Fruit fly (Drosophila melanogaster) whole organism, embryonic: Measurements from ENCODE around the gene mRpL20.

Source experiments
- Abd-B ChIP-seq: fragments of 200-800 bp; sonication (Bioruptor generic); optimal IDR thresholded peaks from 2 replicates; lab custom pipeline; 2018; ENCODE audit warnings: missing biosample characterization, mild to moderate bottlenecking, missing genetic modification characterization, moderate library complexity
- CG10543 ChIP-seq: fragments of 200-800 bp; sonication (Bioruptor generic); optimal IDR thresholded peaks from 3 replicates; lab custom pipeline; 2017; ENCODE audit warnings: missing biosample characterization, mild to moderate bottlenecking, missing genetic modification characterization, moderate library complexity
- CG11398 ChIP-seq: fragments of 200-800 bp; sonication (Bioruptor generic); optimal IDR thresholded peaks from 2 replicates; lab custom pipeline; 2016; ENCODE audit warnings: missing biosample characterization, missing genetic modification characterization
- CG12236 ChIP-seq: fragments of 200-800 bp; sonication (Bioruptor generic); optimal IDR thresholded peaks from 2 replicates; lab custom pipeline; 2016; ENCODE audit warnings: missing biosample characterization, missing genetic modification characterization
- CG14710 ChIP-seq: fragments of 200-800 bp; sonication (Bioruptor generic); optimal IDR thresholded peaks from 3 replicates; lab custom pipeline; 2019; ENCODE audit warnings: missing biosample characterization, mild to moderate bottlenecking, missing genetic modification characterization, moderate library complexity
- CG16863 ChIP-seq: fragments of 200-800 bp; sonication (Bioruptor generic); optimal IDR thresholded peaks from 3 replicates; lab custom pipeline; 2016; ENCODE audit warnings: missing biosample characterization, missing genetic modification characterization
- CG17328 ChIP-seq: fragments of 200-800 bp; sonication (Bioruptor generic); IDR thresholded peaks from 2 replicates; pipeline ENCODE4 v1.3.6; 2022; ENCODE audit warnings: missing biosample characterization, missing genetic modification characterization
- CG18764 ChIP-seq: fragments of 200-800 bp; sonication (Bioruptor generic); optimal IDR thresholded peaks from 3 replicates; lab custom pipeline; 2016; ENCODE audit warnings: missing biosample characterization, missing genetic modification characterization
- CG31441 ChIP-seq: fragments of 200-800 bp; sonication (Bioruptor generic); IDR thresholded peaks from 2 replicates; pipeline ENCODE4 v1.3.6; 2022; ENCODE audit warnings: missing biosample characterization, missing genetic modification characterization
- CG32767 ChIP-seq: fragments of 200-800 bp; sonication (Bioruptor generic); IDR thresholded peaks from 2 replicates; pipeline ENCODE4 v1.3.6; 2022; ENCODE audit warnings: missing biosample characterization, missing genetic modification characterization
- CG33213 ChIP-seq: fragments of 200-800 bp; sonication (Bioruptor generic); optimal IDR thresholded peaks from 3 replicates; lab custom pipeline; 2016; ENCODE audit warnings: missing biosample characterization, missing genetic modification characterization
- CG4820 ChIP-seq: fragments of 200-800 bp; sonication (Bioruptor generic); optimal IDR thresholded peaks from 3 replicates; lab custom pipeline; 2016; ENCODE audit warnings: missing biosample characterization, missing genetic modification characterization
- Camta ChIP-seq: fragments of 200-800 bp; sonication (Bioruptor generic); optimal IDR thresholded peaks from 2 replicates; lab custom pipeline; 2016; ENCODE audit warnings: missing biosample characterization, missing genetic modification characterization
- D19A ChIP-seq: fragments of 200-800 bp; optimal IDR thresholded peaks from 3 replicates; lab custom pipeline; 2019; ENCODE audit warnings: missing biosample characterization, mild to moderate bottlenecking, missing genetic modification characterization, moderate library complexity
- Dip3 ChIP-seq: fragments of 200-800 bp; sonication (Bioruptor generic); optimal IDR thresholded peaks from 3 replicates; lab custom pipeline; 2016; ENCODE audit warnings: missing biosample characterization, missing genetic modification characterization
- E2f2 ChIP-seq: fragments of 200-800 bp; sonication (Bioruptor generic); IDR thresholded peaks from 2 replicates; pipeline ENCODE4 v1.3.6; 2022; ENCODE audit warnings: missing biosample characterization, missing genetic modification characterization
- ERR ChIP-seq: fragments of 200-800 bp; sonication (Bioruptor generic); optimal IDR thresholded peaks from 2 replicates; lab custom pipeline; 2016; ENCODE audit warnings: missing biosample characterization, missing genetic modification characterization
- HLHmδ ChIP-seq: fragments of 200-800 bp; sonication (Bioruptor generic); optimal IDR thresholded peaks from 2 replicates; lab custom pipeline; 2018; ENCODE audit warnings: missing biosample characterization, mild to moderate bottlenecking, missing genetic modification characterization, moderate library complexity
- HmgD ChIP-seq: fragments of 200-800 bp; sonication (Bioruptor generic); optimal IDR thresholded peaks from 3 replicates; lab custom pipeline; 2016; ENCODE audit warnings: missing biosample characterization, missing genetic modification characterization
- Hr3 ChIP-seq: fragments of 200-800 bp; sonication (Bioruptor generic); optimal IDR thresholded peaks from 3 replicates; lab custom pipeline; 2016; ENCODE audit warnings: missing biosample characterization, missing genetic modification characterization
- Hr78 ChIP-seq, 2 experiments: fragments of 200-800 bp in 1 of 2; fragments of >200 bp in 1 of 2; sonication (Bioruptor generic) in 1 of 2; optimal IDR thresholded peaks; 2 replicates each; lab custom pipeline; 2017 to 2019; ENCODE audit warnings: missing biosample characterization in 2 of 2, missing genetic modification characterization in 2 of 2, mild to moderate bottlenecking in 1 of 2, moderate library complexity in 1 of 2
- Max ChIP-seq: fragments of 200-800 bp; sonication (Bioruptor generic); optimal IDR thresholded peaks from 2 replicates; lab custom pipeline; 2016; ENCODE audit warnings: missing biosample characterization, mild to moderate bottlenecking, missing genetic modification characterization
- Med ChIP-seq: fragments of 200-800 bp; sonication (Bioruptor generic); peaks from one replicate; lab custom pipeline; 2016; ENCODE audit warnings: missing biosample characterization, missing genetic modification characterization, mild to moderate bottlenecking, inconsistent platforms, moderate library complexity
- Mes4 ChIP-seq: fragments of 200-800 bp; sonication (Bioruptor generic); optimal IDR thresholded peaks from 2 replicates; lab custom pipeline; 2016; ENCODE audit warnings: missing biosample characterization, missing genetic modification characterization
- Myb ChIP-seq: fragments of 200-800 bp; sonication (Bioruptor generic); optimal IDR thresholded peaks from 2 replicates; lab custom pipeline; 2016; ENCODE audit warnings: missing biosample characterization, missing genetic modification characterization
- Pdp1 ChIP-seq, 2 experiments: fragments of 200-800 bp; sonication (Bioruptor generic); optimal IDR thresholded peaks; 3 replicates each; lab custom pipeline; 2016; ENCODE audit warnings: missing biosample characterization in 2 of 2, missing genetic modification characterization in 2 of 2, mild to moderate bottlenecking in 1 of 2, moderate library complexity in 1 of 2
- Sin3A ChIP-seq: fragments of >200 bp; optimal IDR thresholded peaks from 2 replicates; lab custom pipeline; 2018
- Vsx1 ChIP-seq: fragments of 200-800 bp; sonication (Bioruptor generic); optimal IDR thresholded peaks from 2 replicates; lab custom pipeline; 2017; ENCODE audit warnings: missing biosample characterization, mild to moderate bottlenecking, missing genetic modification characterization, missing genetic modification reagents
- abd-A ChIP-seq: fragments of 200-800 bp; sonication (Bioruptor generic); optimal IDR thresholded peaks from 3 replicates; lab custom pipeline; 2019; ENCODE audit warnings: missing biosample characterization, mild to moderate bottlenecking, missing genetic modification characterization, moderate library complexity
- ash1 ChIP-seq: fragments of 200-800 bp; sonication (Bioruptor generic); optimal IDR thresholded peaks from 2 replicates; lab custom pipeline; 2018; ENCODE audit warnings: missing biosample characterization, mild to moderate bottlenecking, missing genetic modification characterization
- az2 ChIP-seq: fragments of 200-800 bp; sonication (Bioruptor generic); optimal IDR thresholded peaks from 3 replicates; lab custom pipeline; 2016; ENCODE audit warnings: missing biosample characterization, missing genetic modification characterization
- bbx ChIP-seq: fragments of 200-800 bp; sonication (Bioruptor generic); IDR thresholded peaks from 2 replicates; pipeline ENCODE4 v1.3.6; 2022; ENCODE audit warnings: missing biosample characterization, missing genetic modification characterization; ENCODE audit not compliant: partially characterized antibody
- br ChIP-seq: fragments of >200 bp; optimal IDR thresholded peaks from 2 replicates; lab custom pipeline; 2017
- croc ChIP-seq: fragments of 200-800 bp; sonication (Bioruptor generic); conservative IDR thresholded peaks from 3 replicates; pipeline ENCODE4 v1.3.6; 2022; ENCODE audit warnings: missing biosample characterization, missing genetic modification characterization
- ewg ChIP-seq: fragments of 200-800 bp; sonication (Bioruptor generic); optimal IDR thresholded peaks from 3 replicates; lab custom pipeline; 2017; ENCODE audit warnings: mild to moderate bottlenecking, missing biosample characterization, missing genetic modification reagents, missing genetic modification characterization
- fd64A ChIP-seq: fragments of 200-800 bp; sonication (Bioruptor generic); optimal IDR thresholded peaks from 3 replicates; lab custom pipeline; 2018; ENCODE audit warnings: missing biosample characterization, mild to moderate bottlenecking, missing genetic modification characterization
- fd96Cb ChIP-seq: fragments of 200-800 bp; sonication (Bioruptor generic); optimal IDR thresholded peaks from 2 replicates; lab custom pipeline; 2018; ENCODE audit warnings: missing biosample characterization, mild to moderate bottlenecking, missing genetic modification characterization, moderate library complexity
- hb ChIP-seq: fragments of 200-800 bp; sonication (Bioruptor generic); IDR thresholded peaks from 3 replicates; pipeline ENCODE4 v1.3.6; 2022; ENCODE audit warnings: missing biosample characterization, missing genetic modification characterization; ENCODE audit not compliant: partially characterized antibody
- ken ChIP-seq: fragments of 200-800 bp; sonication (Bioruptor generic); IDR thresholded peaks from 3 replicates; pipeline ENCODE4 v1.3.6; 2022; ENCODE audit warnings: missing biosample characterization, missing genetic modification characterization
- knrl ChIP-seq: fragments of 200-800 bp; sonication (Bioruptor generic); IDR thresholded peaks from 3 replicates; pipeline ENCODE4 v1.3.6; 2022; ENCODE audit warnings: missing biosample characterization, missing genetic modification characterization; ENCODE audit not compliant: partially characterized antibody
- lab ChIP-seq: fragments of 200-800 bp; sonication (Bioruptor generic); optimal IDR thresholded peaks from 3 replicates; lab custom pipeline; 2017; ENCODE audit warnings: missing biosample characterization, missing genetic modification characterization, mild to moderate bottlenecking, moderate library complexity, missing genetic modification reagents
- lola ChIP-seq, 3 experiments: fragments of >200 bp in 2 of 3; fragments of 200-800 bp in 1 of 3; sonication (Bioruptor generic) in 1 of 3; optimal IDR thresholded peaks; 2 replicates each; lab custom pipeline; 2017 to 2019; ENCODE audit warnings: missing biosample characterization in 3 of 3, missing genetic modification characterization in 3 of 3, mild to moderate bottlenecking in 1 of 3, moderate library complexity in 1 of 3
- pnt ChIP-seq: fragments of 200-800 bp; sonication (Bioruptor generic); optimal IDR thresholded peaks from 3 replicates; lab custom pipeline; 2016; ENCODE audit warnings: missing biosample characterization, missing genetic modification characterization
- pum ChIP-seq: fragments of 200-800 bp; sonication (Bioruptor generic); optimal IDR thresholded peaks from 2 replicates; lab custom pipeline; 2016; ENCODE audit warnings: missing biosample characterization, missing genetic modification characterization
- row ChIP-seq: fragments of 200-800 bp; sonication (Bioruptor generic); IDR thresholded peaks from 3 replicates; pipeline ENCODE4 v1.3.6; 2022; ENCODE audit warnings: missing biosample characterization, missing genetic modification characterization
- sim ChIP-seq: fragments of 200-800 bp; sonication (Bioruptor generic); IDR thresholded peaks from 2 replicates; pipeline ENCODE4 v1.3.6; 2022; ENCODE audit warnings: missing biosample characterization, missing genetic modification characterization
- trh ChIP-seq: fragments of 200-800 bp; sonication (Bioruptor generic); optimal IDR thresholded peaks from 2 replicates; lab custom pipeline; 2016; ENCODE audit warnings: missing biosample characterization, missing genetic modification characterization
- twi ChIP-seq: fragments of 200-800 bp; optimal IDR thresholded peaks from 2 replicates; lab custom pipeline; 2019; ENCODE audit warnings: missing biosample characterization, mild to moderate bottlenecking, missing genetic modification characterization, moderate library complexity
- z ChIP-seq: fragments of 200-800 bp; sonication (Bioruptor generic); IDR thresholded peaks from 3 replicates; pipeline ENCODE4 v1.3.6; 2022; ENCODE audit warnings: missing biosample characterization, missing genetic modification characterization

The mRpL20 gene

DNA sequence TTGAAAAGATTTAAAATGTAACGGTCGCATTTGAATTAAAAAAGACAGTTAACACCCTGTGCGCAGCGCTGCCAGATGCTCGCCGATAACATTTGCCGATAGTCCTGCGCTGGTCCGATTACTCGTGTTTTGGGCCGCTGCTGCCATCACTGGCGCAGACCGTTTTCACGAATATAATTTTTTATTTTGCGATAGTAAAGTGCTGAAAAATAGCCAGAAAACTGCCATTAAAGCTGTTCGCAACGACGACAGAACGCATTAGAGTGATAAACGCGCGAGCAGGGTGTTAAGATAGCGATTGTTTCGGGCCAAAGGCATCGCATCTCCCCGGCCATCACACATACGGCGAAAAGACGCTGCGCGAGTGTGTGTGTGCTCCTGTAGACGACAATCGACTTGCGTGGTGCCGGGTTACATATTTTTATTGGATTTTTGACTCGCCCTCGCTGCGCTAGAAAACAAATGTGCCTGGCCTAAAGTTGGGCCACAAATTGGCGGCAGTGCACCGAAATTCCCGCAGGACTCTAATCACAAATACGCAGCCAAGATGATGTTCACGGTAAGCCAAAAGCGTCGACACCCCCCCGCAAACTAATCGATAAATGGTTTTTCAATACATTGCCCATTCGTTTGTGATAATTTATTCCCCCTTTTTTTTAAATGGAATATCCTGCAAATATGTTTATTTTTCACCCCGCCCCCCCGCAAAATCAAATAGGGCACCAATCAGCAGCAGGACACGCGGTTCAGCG, 19.2 kb upstream of the mRpL20 start, which contains the start of gene Srrm1 (continued):
- no peak for TF ChIP-seq Mes4 (GFP tag; lab: Kevin White, UChicago)
- peak; percentile 65 for TF ChIP-seq CG14710 (tag; lab: Kevin White, UChicago)
- peak; percentile 17 for TF ChIP-seq abd-A
- no peak for TF ChIP-seq fd64A (GFP tag; lab: Kevin White, UChicago)
- TF ChIP-seq row, result peak; percentile 61
- no peak for TF ChIP-seq HLHmδ (GFP tag; lab: Kevin White, UChicago)
- peak; percentile 24 for TF ChIP-seq CG18764 (GFP tag; lab: Kevin White, UChicago)
- TF ChIP-seq Hr3, result no peak
- TF ChIP-seq CG10543 (GFP tag; lab: Kevin White, UChicago), result peak; percentile 31
- TF ChIP-seq Vsx1, result no peak
- TF ChIP-seq az2 (GFP tag; lab: Kevin White, UChicago), result peak; percentile 16
- peak; percentile 23 for TF ChIP-seq Abd-B
- TF ChIP-seq Dip3 (GFP tag; lab: Kevin White, UChicago), result peak; percentile 38
- peak; percentile 35 for TF ChIP-seq lab
- no peak for TF ChIP-seq z (GFP tag; lab: Robert Waterston, UW)
- no peak for TF ChIP-seq croc (GFP tag; lab: Robert Waterston, UW)
- peak; percentile 79 for TF ChIP-seq E2f2
- TF ChIP-seq Max (GFP tag; lab: Kevin White, UChicago), result no peak
- TF ChIP-seq lola (GFP tag; optimal IDR thresholded peaks at IDR 0.05; lab: Kevin White, UChicago), result peak in 1 of 3 experiments; percentile 6
- 0 out of 2 replicates have a peak, but pooled peaks have one; percentile 49 for TF ChIP-seq CG17328
- TF ChIP-seq CG31441 (GFP tag; lab: Robert Waterston, UW), result 0 out of 2 replicates have a peak, but pooled peaks have one; percentile 21
- peak; percentile 80 for TF ChIP-seq ewg (GFP tag; lab: Kevin White, UChicago)
- no peak for TF ChIP-seq CG12236
- no peak for TF ChIP-seq ash1 (GFP tag; lab: Kevin White, UChicago)
- TF ChIP-seq HmgD (GFP tag; lab: Kevin White, UChicago), result peak; percentile 30
- no peak for TF ChIP-seq fd96Cb
- peak; percentile 38 for TF ChIP-seq pum (GFP tag; lab: Kevin White, UChicago)
- 0 out of 3 replicates have a peak, but pooled peaks have one; percentile 28 for TF ChIP-seq ken (GFP tag; lab: Robert Waterston, UW)
- TF ChIP-seq Hr78 (GFP tag; optimal IDR thresholded peaks at IDR 0.05; lab: Kevin White, UChicago), result no peak
- peak; percentile 90 for TF ChIP-seq hb (GFP tag; lab: Robert Waterston, UW)
- no peak for TF ChIP-seq trh (GFP tag; lab: Kevin White, UChicago)
- no peak for TF ChIP-seq br (lab: Kevin White, UChicago)
- no peak for TF ChIP-seq CG11398 (GFP tag; lab: Kevin White, UChicago)
- peak; percentile 47 for TF ChIP-seq pnt (GFP tag; lab: Kevin White, UChicago)
- peak; percentile 92 for TF ChIP-seq knrl (GFP tag; lab: Robert Waterston, UW)
- TF ChIP-seq Med (GFP tag; lab: Kevin White, UChicago), result peak; percentile 94
- TF ChIP-seq bbx, result peak; percentile 92
- peak; percentile 100 for TF ChIP-seq Myb
- peak; percentile 21 for TF ChIP-seq CG4820 (GFP tag; lab: Kevin White, UChicago)
- peak; percentile 78 for TF ChIP-seq Sin3A
- TF ChIP-seq twi (tag; lab: Kevin White, UChicago), result peak; percentile 5
- TF ChIP-seq CG32767 (GFP tag; lab: Robert Waterston, UW), result 0 out of 2 replicates have a peak, but pooled peaks have one; percentile 9
- TF ChIP-seq D19A, result no peak
- no peak for TF ChIP-seq sim (GFP tag; lab: Robert Waterston, UW)
- TF ChIP-seq Pdp1 (GFP tag; optimal IDR thresholded peaks at IDR 0.05; lab: Kevin White, UChicago), result peak; percentile 36 to 53
- peak; percentile 38 for TF ChIP-seq Camta (GFP tag; lab: Kevin White, UChicago)
- peak; percentile 79 for TF ChIP-seq CG33213 (GFP tag; lab: Kevin White, UChicago)
- TF ChIP-seq CG16863 (GFP tag; lab: Kevin White, UChicago), result peak; percentile 6
- peak; percentile 10 for TF ChIP-seq ERR (GFP tag; lab: Kevin White, UChicago)
